Fruit fly (Drosophila melanogaster) whole organism, embryonic: Measurements from ENCODE around the gene Eip63F-1.

Experiments used
- B-H1 ChIP-seq: fragments of 200-800 bp; sonication (Bioruptor generic); IDR thresholded peaks from 3 replicates; pipeline ENCODE4 v1.3.6; 2022; ENCODE audit warnings: missing biosample characterization, missing genetic modification characterization
- Bteb2 ChIP-seq: fragments of 200-800 bp; sonication (Bioruptor generic); optimal IDR thresholded peaks from 2 replicates; lab custom pipeline; 2016; ENCODE audit warnings: missing biosample characterization, missing genetic modification characterization
- C15 ChIP-seq: fragments of 200-800 bp; sonication (Bioruptor generic); IDR thresholded peaks from 3 replicates; pipeline ENCODE4 v1.3.6; 2022; ENCODE audit warnings: missing biosample characterization, missing genetic modification characterization
- CG10543 ChIP-seq: fragments of 200-800 bp; sonication (Bioruptor generic); optimal IDR thresholded peaks from 3 replicates; lab custom pipeline; 2017; ENCODE audit warnings: missing biosample characterization, mild to moderate bottlenecking, missing genetic modification characterization, moderate library complexity
- CG12071 ChIP-seq: fragments of 200-800 bp; sonication (Bioruptor generic); optimal IDR thresholded peaks from 3 replicates; lab custom pipeline; 2018; ENCODE audit warnings: missing biosample characterization, mild to moderate bottlenecking, missing genetic modification characterization
- CG12299 ChIP-seq: fragments of 200-800 bp; sonication (Bioruptor generic); optimal IDR thresholded peaks from 2 replicates; lab custom pipeline; 2018; ENCODE audit warnings: missing biosample characterization, mild to moderate bottlenecking, missing genetic modification characterization
- CG15479 ChIP-seq: fragments of 200-800 bp; sonication (Bioruptor generic); optimal IDR thresholded peaks from 3 replicates; lab custom pipeline; 2019; ENCODE audit warnings: missing biosample characterization, mild to moderate bottlenecking, missing genetic modification characterization, moderate library complexity
- CG1602 ChIP-seq: fragments of 200-800 bp; sonication (Bioruptor generic); optimal IDR thresholded peaks from 3 replicates; lab custom pipeline; 2016; ENCODE audit warnings: missing biosample characterization, missing genetic modification characterization
- CG16813 ChIP-seq: fragments of 200-800 bp; sonication (Bioruptor generic); IDR thresholded peaks from 3 replicates; pipeline ENCODE4 v1.3.6; 2022; ENCODE audit warnings: missing biosample characterization, missing genetic modification characterization; ENCODE audit not compliant: partially characterized antibody
- CG17361 ChIP-seq: fragments of 200-800 bp; sonication (Bioruptor generic); IDR thresholded peaks from 3 replicates; pipeline ENCODE4 v1.3.6; 2022; ENCODE audit warnings: missing biosample characterization, missing genetic modification characterization
- CG18764 ChIP-seq: fragments of 200-800 bp; sonication (Bioruptor generic); optimal IDR thresholded peaks from 3 replicates; lab custom pipeline; 2016; ENCODE audit warnings: missing biosample characterization, missing genetic modification characterization
- CG2129 ChIP-seq: fragments of 200-800 bp; sonication (Bioruptor generic); IDR thresholded peaks from 2 replicates; pipeline ENCODE4 v1.3.6; 2022; ENCODE audit warnings: missing biosample characterization, missing genetic modification characterization; ENCODE audit not compliant: partially characterized antibody
- CG2202 ChIP-seq: fragments of 200-800 bp; sonication (Bioruptor generic); optimal IDR thresholded peaks from 2 replicates; lab custom pipeline; 2018; ENCODE audit warnings: missing biosample characterization, mild to moderate bottlenecking, missing genetic modification characterization
- CG30020 ChIP-seq: fragments of 200-800 bp; optimal IDR thresholded peaks from 2 replicates; lab custom pipeline; 2019; ENCODE audit warnings: missing biosample characterization, mild to moderate bottlenecking, missing genetic modification characterization, moderate library complexity
- CG3065 ChIP-seq: fragments of 200-800 bp; sonication (Bioruptor generic); optimal IDR thresholded peaks from 2 replicates; lab custom pipeline; 2016; ENCODE audit warnings: missing biosample characterization, missing genetic modification characterization
- CG3726 ChIP-seq: fragments of 200-800 bp; sonication (Bioruptor generic); IDR thresholded peaks from 3 replicates; pipeline ENCODE4, ENCODE4 v1.3.6; 2022; ENCODE audit warnings: missing biosample characterization, missing genetic modification characterization
- CG3838 ChIP-seq: fragments of 200-800 bp; sonication (Bioruptor generic); optimal IDR thresholded peaks from 3 replicates; lab custom pipeline; 2016; ENCODE audit warnings: missing biosample characterization, missing genetic modification characterization
- CG43689 ChIP-seq: fragments of 200-800 bp; sonication (Bioruptor generic); IDR thresholded peaks from 2 replicates; pipeline ENCODE4 v1.3.6; 2022; ENCODE audit warnings: missing biosample characterization, missing genetic modification characterization
- CG4854 ChIP-seq: fragments of 200-800 bp; sonication (Bioruptor generic); optimal IDR thresholded peaks from 2 replicates; lab custom pipeline; 2016; ENCODE audit warnings: missing biosample characterization, missing genetic modification characterization, inconsistent platforms
- CG8924 ChIP-seq: fragments of 200-800 bp; optimal IDR thresholded peaks from 3 replicates; lab custom pipeline; 2019; ENCODE audit warnings: missing biosample characterization, mild to moderate bottlenecking, missing genetic modification characterization, moderate library complexity
- Dref ChIP-seq: fragments of 200-800 bp; sonication (Bioruptor generic); IDR thresholded peaks from 2 replicates; pipeline ENCODE4 v1.3.6; 2022; ENCODE audit warnings: missing biosample characterization, missing genetic modification characterization
- Fer3 ChIP-seq: fragments of 200-800 bp; sonication (Bioruptor generic); optimal IDR thresholded peaks from 2 replicates; lab custom pipeline; 2018; ENCODE audit warnings: missing biosample characterization, mild to moderate bottlenecking, missing genetic modification characterization, moderate library complexity
- GATAe ChIP-seq: fragments of 200-800 bp; sonication (Bioruptor generic); conservative IDR thresholded peaks from 2 replicates; pipeline ENCODE4 v1.3.6; 2022; ENCODE audit warnings: missing biosample characterization, missing genetic modification characterization
- Gsc ChIP-seq: fragments of 200-800 bp; sonication (Bioruptor generic); IDR thresholded peaks from 2 replicates; pipeline ENCODE4 v1.3.6; 2022; ENCODE audit warnings: missing biosample characterization, missing genetic modification characterization
- Hand ChIP-seq: fragments of 200-800 bp; sonication (Bioruptor generic); optimal IDR thresholded peaks from 2 replicates; lab custom pipeline; 2017; ENCODE audit warnings: mild to moderate bottlenecking, missing biosample characterization, missing genetic modification reagents, missing genetic modification characterization
- Oaz ChIP-seq: fragments of 200-800 bp; sonication (Bioruptor generic); IDR thresholded peaks from 2 replicates; pipeline ENCODE4 v1.3.6; 2022; ENCODE audit warnings: missing biosample characterization, missing genetic modification characterization
- Pdp1 ChIP-seq, 2 experiments: fragments of 200-800 bp; sonication (Bioruptor generic); optimal IDR thresholded peaks; 3 replicates each; lab custom pipeline; 2016; ENCODE audit warnings: missing biosample characterization in 2 of 2, missing genetic modification characterization in 2 of 2, mild to moderate bottlenecking in 1 of 2, moderate library complexity in 1 of 2
- Rfx ChIP-seq: fragments of 200-800 bp; sonication (Bioruptor generic); IDR thresholded peaks from 2 replicates; pipeline ENCODE4 v1.3.6; 2022; ENCODE audit warnings: missing biosample characterization, missing genetic modification characterization
- Trl ChIP-seq, 3 experiments: fragments of >200 bp in 2 of 3; fragments of 200-800 bp in 1 of 3; sonication (Bioruptor generic) in 1 of 3; optimal IDR thresholded peaks; 2 replicates in 1 of 3; 3 replicates in 2 of 3; lab custom pipeline; 2016 to 2017; ENCODE audit warnings: missing biosample characterization in 1 of 3, missing genetic modification characterization in 1 of 3
- ab ChIP-seq: fragments of 200-800 bp; sonication (Bioruptor generic); optimal IDR thresholded peaks from 2 replicates; lab custom pipeline; 2016; ENCODE audit warnings: missing biosample characterization, missing genetic modification characterization
- ase ChIP-seq: fragments of 200-800 bp; sonication (Bioruptor generic); IDR thresholded peaks from 3 replicates; pipeline ENCODE4 v1.3.6; 2022; ENCODE audit warnings: missing biosample characterization, missing genetic modification characterization
- bcd ChIP-seq: fragments of 200-800 bp; sonication (Bioruptor generic); optimal IDR thresholded peaks from 2 replicates; lab custom pipeline; 2017; ENCODE audit warnings: missing biosample characterization, mild to moderate bottlenecking, missing genetic modification characterization
- cato ChIP-seq: fragments of 200-800 bp; sonication (Bioruptor generic); optimal IDR thresholded peaks from 2 replicates; lab custom pipeline; 2016; ENCODE audit warnings: missing biosample characterization, missing genetic modification characterization, borderline replicate concordance
- chm ChIP-seq: fragments of 200-800 bp; sonication (Bioruptor generic); IDR thresholded peaks from 2 replicates; pipeline ENCODE4 v1.3.6; 2022; ENCODE audit warnings: missing biosample characterization, missing genetic modification characterization
- crp ChIP-seq, 2 experiments: fragments of 200-800 bp; sonication (Bioruptor generic); optimal IDR thresholded peaks; 2 replicates in 1 of 2; 3 replicates in 1 of 2; lab custom pipeline; 2017; ENCODE audit warnings: missing biosample characterization in 2 of 2, missing genetic modification characterization in 2 of 2, mild to moderate bottlenecking in 1 of 2, moderate library complexity in 1 of 2
- ewg ChIP-seq: fragments of 200-800 bp; sonication (Bioruptor generic); optimal IDR thresholded peaks from 3 replicates; lab custom pipeline; 2017; ENCODE audit warnings: mild to moderate bottlenecking, missing biosample characterization, missing genetic modification reagents, missing genetic modification characterization
- exex ChIP-seq: fragments of 200-800 bp; sonication (Bioruptor generic); optimal IDR thresholded peaks from 4 replicates; lab custom pipeline; 2018; ENCODE audit warnings: missing biosample characterization, mild to moderate bottlenecking, missing genetic modification characterization, moderate library complexity
- fd102C ChIP-seq: fragments of 200-800 bp; sonication (Bioruptor generic); optimal IDR thresholded peaks from 2 replicates; lab custom pipeline; 2018; ENCODE audit warnings: missing biosample characterization, mild to moderate bottlenecking, missing genetic modification characterization, moderate library complexity
- fru ChIP-seq: fragments of >200 bp; optimal IDR thresholded peaks from 2 replicates; lab custom pipeline; 2017
- grau ChIP-seq: fragments of 200-800 bp; optimal IDR thresholded peaks from 3 replicates; lab custom pipeline; 2019; ENCODE audit warnings: missing biosample characterization, mild to moderate bottlenecking, missing genetic modification characterization, moderate library complexity
- gro ChIP-seq: fragments of 200-800 bp; sonication (Bioruptor generic); optimal IDR thresholded peaks from 2 replicates; lab custom pipeline; 2016; ENCODE audit warnings: missing biosample characterization, missing genetic modification characterization
- ind ChIP-seq: fragments of 200-800 bp; sonication (Bioruptor generic); optimal IDR thresholded peaks from 3 replicates; lab custom pipeline; 2016; ENCODE audit warnings: missing biosample characterization, missing genetic modification characterization
- inv ChIP-seq: fragments of 200-800 bp; sonication (Bioruptor generic); IDR thresholded peaks from 2 replicates; pipeline ENCODE4 v1.3.6; 2022; ENCODE audit warnings: missing biosample characterization, missing genetic modification characterization; ENCODE audit not compliant: partially characterized antibody
- lbe ChIP-seq: fragments of 200-800 bp; sonication (Bioruptor generic); optimal IDR thresholded peaks from 2 replicates; lab custom pipeline; 2016; ENCODE audit warnings: missing biosample characterization, mild to moderate bottlenecking, missing genetic modification characterization
- sd ChIP-seq: fragments of 200-800 bp; sonication (Bioruptor generic); optimal IDR thresholded peaks from 3 replicates; lab custom pipeline; 2018; ENCODE audit warnings: missing biosample characterization, mild to moderate bottlenecking, missing genetic modification characterization, moderate library complexity
- trh ChIP-seq: fragments of 200-800 bp; sonication (Bioruptor generic); optimal IDR thresholded peaks from 2 replicates; lab custom pipeline; 2016; ENCODE audit warnings: missing biosample characterization, missing genetic modification characterization
- unpg ChIP-seq: fragments of 200-800 bp; sonication (Bioruptor generic); optimal IDR thresholded peaks from 3 replicates; lab custom pipeline; 2018; ENCODE audit warnings: missing biosample characterization, mild to moderate bottlenecking, missing genetic modification characterization, moderate library complexity
- vvl ChIP-seq: fragments of 200-800 bp; sonication (Bioruptor generic); IDR thresholded peaks from 2 replicates; pipeline ENCODE4 v1.3.6; 2022; ENCODE audit warnings: missing biosample characterization, missing genetic modification characterization
- wek ChIP-seq: fragments of 200-800 bp; sonication (Bioruptor generic); optimal IDR thresholded peaks from 3 replicates; lab custom pipeline; 2018; ENCODE audit warnings: missing biosample characterization, mild to moderate bottlenecking, missing genetic modification characterization, moderate library complexity

The Eip63F-1 gene

dm6 chr3L:3942241-3943028 lies 7.0 kb upstream of the Eip63F-1 start, which contains the start of the genes CG10863 and CG14982 (continued):
- TF ChIP-seq CG15479 (GFP tag; lab: Kevin White, UChicago) (no peak), ewg (GFP tag; lab: Kevin White, UChicago) (peak; percentile 61), Pdp1 (GFP tag; optimal IDR thresholded peaks at IDR 0.05; lab: Kevin White, UChicago) (peak in 1 of 2 experiments; percentile 43), Fer3 (tag; lab: Kevin White, UChicago) (no peak), Hand (no peak), exex (tag; lab: Kevin White, UChicago) (peak; percentile 84), CG16813 (GFP tag; lab: Robert Waterston, UW) (no peak), sd (tag; lab: Kevin White, UChicago) (peak; percentile 3), inv (no peak), CG17361 (GFP tag; lab: Robert Waterston, UW) (no peak), CG4854 (no peak), CG1602 (GFP tag; lab: Kevin White, UChicago) (no peak), CG18764 (GFP tag; lab: Kevin White, UChicago) (no peak), CG12299 (tag; lab: Kevin White, UChicago) (no peak), wek (no peak), CG30020 (tag; lab: Kevin White, UChicago) (no peak), CG43689 (GFP tag; lab: Robert Waterston, UW) (no peak), CG2202 (tag; lab: Kevin White, UChicago) (no peak), Oaz (GFP tag; lab: Robert Waterston, UW) (no peak), Bteb2 (no peak), lbe (GFP tag; lab: Kevin White, UChicago) (peak; percentile 8), trh (GFP tag; lab: Kevin White, UChicago) (no peak), ase (GFP tag; lab: Robert Waterston, UW) (no peak), Gsc (GFP tag; lab: Robert Waterston, UW) (no peak), B-H1 (no peak), CG8924 (tag; lab: Kevin White, UChicago) (no peak), fru (lab: Kevin White, UChicago) (no peak), GATAe (GFP tag; lab: Robert Waterston, UW) (0 out of 2 replicates have a peak, but pooled peaks have one; percentile 14), vvl (GFP tag; lab: Robert Waterston, UW) (no peak), Dref (GFP tag; lab: Robert Waterston, UW) (no peak), CG10543 (GFP tag; lab: Kevin White, UChicago) (peak; percentile 74), Rfx (GFP tag; lab: Robert Waterston, UW) (no peak), gro (GFP tag; lab: Kevin White, UChicago) (peak; percentile 59), chm (GFP tag; lab: Robert Waterston, UW) (no peak), grau (tag; lab: Kevin White, UChicago) (no peak), CG3065 (GFP tag; lab: Kevin White, UChicago) (no peak), crp (GFP tag; optimal IDR thresholded peaks at IDR 0.05; lab: Kevin White, UChicago) (no peak), Trl (optimal IDR thresholded peaks at IDR 0.05; lab: Kevin White, UChicago) (no peak), Trl (GFP tag; optimal IDR thresholded peaks at IDR 0.05; lab: Kevin White, UChicago) (no peak), ab (GFP tag; lab: Kevin White, UChicago) (no peak), bcd (GFP tag; lab: Kevin White, UChicago) (no peak), CG3838 (GFP tag; lab: Kevin White, UChicago) (no peak), CG3726 (0 out of 3 replicates have a peak, but pooled peaks have one; percentile 9), unpg (GFP tag; lab: Kevin White, UChicago) (no peak), CG12071 (GFP tag; lab: Kevin White, UChicago) (peak; percentile 1), CG2129 (GFP tag; lab: Robert Waterston, UW) (no peak), fd102C (GFP tag; lab: Kevin White, UChicago) (no peak), ind (GFP tag; lab: Kevin White, UChicago) (no peak), C15 (GFP tag; lab: Robert Waterston, UW) (no peak), cato (GFP tag; lab: Kevin White, UChicago) (no peak)
